Fruit fly (Drosophila melanogaster) whole organism, embryonic: ENCODE measurements around the gene 7B2.

Experiments
- BtbVII ChIP-seq: fragments of 200-800 bp; sonication (Bioruptor generic); optimal IDR thresholded peaks from 3 replicates; lab custom pipeline; 2017; ENCODE audit warnings: missing biosample characterization, mild to moderate bottlenecking, missing genetic modification characterization
- CG10959 ChIP-seq: fragments of 200-800 bp; sonication (Bioruptor generic); IDR thresholded peaks from 2 replicates; pipeline ENCODE4 v1.3.6; 2022; ENCODE audit warnings: missing biosample characterization, missing genetic modification characterization
- CG11695 ChIP-seq: fragments of 200-800 bp; sonication (Bioruptor generic); IDR thresholded peaks from 3 replicates; pipeline ENCODE4 v1.3.6; 2022; ENCODE audit warnings: missing biosample characterization, missing genetic modification characterization
- CG11723 ChIP-seq: fragments of 200-800 bp; sonication (Bioruptor generic); optimal IDR thresholded peaks from 2 replicates; lab custom pipeline; 2017; ENCODE audit warnings: missing biosample characterization, mild to moderate bottlenecking, missing genetic modification characterization
- CG12219 ChIP-seq: fragments of 200-800 bp; sonication (Bioruptor generic); optimal IDR thresholded peaks from 3 replicates; lab custom pipeline; 2018; ENCODE audit warnings: missing biosample characterization, mild to moderate bottlenecking, missing genetic modification characterization
- CG14050 ChIP-seq: fragments of 200-800 bp; sonication (Bioruptor generic); IDR thresholded peaks from 3 replicates; pipeline ENCODE4 v1.3.6; 2022; ENCODE audit warnings: missing biosample characterization, missing genetic modification characterization
- CG14860 ChIP-seq: fragments of 200-800 bp; sonication (Bioruptor generic); IDR thresholded peaks from 3 replicates; pipeline ENCODE4 v1.3.6; 2022; ENCODE audit warnings: missing biosample characterization, missing genetic modification characterization; ENCODE audit not compliant: partially characterized antibody
- CG17802 ChIP-seq: fragments of 200-800 bp; sonication (Bioruptor generic); optimal IDR thresholded peaks from 2 replicates; lab custom pipeline; 2018; ENCODE audit warnings: missing biosample characterization, mild to moderate bottlenecking, missing genetic modification characterization, moderate library complexity
- CG18262 ChIP-seq: fragments of 200-800 bp; optimal IDR thresholded peaks from 3 replicates; lab custom pipeline; 2019; ENCODE audit warnings: missing biosample characterization, mild to moderate bottlenecking, missing genetic modification characterization, moderate library complexity
- CG1832 ChIP-seq: fragments of 200-800 bp; sonication (Bioruptor generic); optimal IDR thresholded peaks from 2 replicates; lab custom pipeline; 2017; ENCODE audit warnings: missing biosample characterization, mild to moderate bottlenecking, missing genetic modification characterization, inconsistent platforms
- CG2712 ChIP-seq: fragments of 200-800 bp; optimal IDR thresholded peaks from 3 replicates; lab custom pipeline; 2019; ENCODE audit warnings: missing biosample characterization, mild to moderate bottlenecking, missing genetic modification characterization, moderate library complexity
- CG2875 ChIP-seq: fragments of 200-800 bp; sonication (Bioruptor generic); optimal IDR thresholded peaks from 2 replicates; lab custom pipeline; 2017; ENCODE audit warnings: missing biosample characterization, mild to moderate bottlenecking, missing genetic modification characterization, missing genetic modification reagents
- CG34422 ChIP-seq: fragments of 200-800 bp; sonication (Bioruptor generic); IDR thresholded peaks from 3 replicates; pipeline ENCODE4 v1.3.6; 2022; ENCODE audit warnings: missing biosample characterization, missing genetic modification characterization
- CG3726 ChIP-seq: fragments of 200-800 bp; sonication (Bioruptor generic); IDR thresholded peaks from 3 replicates; pipeline ENCODE4, ENCODE4 v1.3.6; 2022; ENCODE audit warnings: missing biosample characterization, missing genetic modification characterization
- CG6683 ChIP-seq: fragments of 200-800 bp; sonication (Bioruptor generic); optimal IDR thresholded peaks from 2 replicates; lab custom pipeline; 2017; ENCODE audit warnings: missing biosample characterization, mild to moderate bottlenecking, missing genetic modification characterization, missing genetic modification reagents
- CG7839 ChIP-seq: fragments of 200-800 bp; sonication (Bioruptor generic); optimal IDR thresholded peaks from 3 replicates; lab custom pipeline; 2018; ENCODE audit warnings: missing biosample characterization, mild to moderate bottlenecking, missing genetic modification characterization, moderate library complexity
- CG8388 ChIP-seq: fragments of 200-800 bp; sonication (Bioruptor generic); optimal IDR thresholded peaks from 2 replicates; lab custom pipeline; 2019; ENCODE audit warnings: missing biosample characterization, mild to moderate bottlenecking, missing genetic modification characterization, moderate library complexity
- CG9437 ChIP-seq: fragments of 200-800 bp; sonication (Bioruptor generic); optimal IDR thresholded peaks from 2 replicates; lab custom pipeline; 2018; ENCODE audit warnings: missing biosample characterization, mild to moderate bottlenecking, missing genetic modification characterization
- CHES-1-like ChIP-seq: fragments of 200-800 bp; sonication (Bioruptor generic); optimal IDR thresholded peaks from 2 replicates; lab custom pipeline; 2016; ENCODE audit warnings: missing biosample characterization, missing genetic modification characterization
- Dad ChIP-seq: fragments of 200-800 bp; sonication (Bioruptor generic); optimal IDR thresholded peaks from 3 replicates; lab custom pipeline; 2016; ENCODE audit warnings: missing biosample characterization, missing genetic modification characterization
- Dip2 ChIP-seq: fragments of 200-800 bp; sonication (Bioruptor generic); IDR thresholded peaks from 2 replicates; pipeline ENCODE4 v1.3.6; 2022; ENCODE audit warnings: missing biosample characterization, missing genetic modification characterization
- HLH3B ChIP-seq: fragments of 200-800 bp; sonication (Bioruptor generic); IDR thresholded peaks from 2 replicates; pipeline ENCODE4 v1.3.6; 2022; ENCODE audit warnings: missing biosample characterization, missing genetic modification characterization
- NC2β ChIP-seq: fragments of 200-800 bp; sonication (Bioruptor generic); optimal IDR thresholded peaks from 2 replicates; lab custom pipeline; 2016; ENCODE audit warnings: missing biosample characterization, missing genetic modification characterization
- NFAT ChIP-seq: fragments of 200-800 bp; sonication (Bioruptor generic); IDR thresholded peaks from 2 replicates; pipeline ENCODE4 v1.3.6; 2022; ENCODE audit warnings: missing biosample characterization, missing genetic modification characterization
- Nf-YA ChIP-seq: fragments of 200-800 bp; sonication (Bioruptor generic); IDR thresholded peaks from 2 replicates; pipeline ENCODE4 v1.3.6; 2022; ENCODE audit warnings: missing biosample characterization, missing genetic modification characterization
- Oli ChIP-seq: fragments of 200-800 bp; sonication (Bioruptor generic); optimal IDR thresholded peaks from 2 replicates; lab custom pipeline; 2018; ENCODE audit warnings: missing biosample characterization, mild to moderate bottlenecking, missing genetic modification characterization, moderate library complexity
- Sry-δ ChIP-seq: fragments of 200-800 bp; sonication (Bioruptor generic); optimal IDR thresholded peaks from 2 replicates; lab custom pipeline; 2016; ENCODE audit warnings: missing biosample characterization, missing genetic modification characterization
- YL-1 ChIP-seq: fragments of 200-800 bp; sonication (Bioruptor generic); optimal IDR thresholded peaks from 3 replicates; lab custom pipeline; 2017; ENCODE audit warnings: missing biosample characterization, mild to moderate bottlenecking, missing genetic modification characterization
- abd-A ChIP-seq: fragments of 200-800 bp; sonication (Bioruptor generic); optimal IDR thresholded peaks from 3 replicates; lab custom pipeline; 2019; ENCODE audit warnings: missing biosample characterization, mild to moderate bottlenecking, missing genetic modification characterization, moderate library complexity
- ato ChIP-seq: fragments of 200-800 bp; sonication (Bioruptor generic); IDR thresholded peaks from 2 replicates; pipeline ENCODE4 v1.3.6; 2022; ENCODE audit warnings: missing biosample characterization, missing genetic modification characterization; ENCODE audit not compliant: partially characterized antibody
- ci ChIP-seq: fragments of 200-800 bp; sonication (Bioruptor generic); IDR thresholded peaks from 3 replicates; pipeline ENCODE4 v1.3.6; 2022; ENCODE audit warnings: missing biosample characterization, missing genetic modification characterization
- cwo ChIP-seq: fragments of 200-800 bp; sonication (Bioruptor generic); optimal IDR thresholded peaks from 3 replicates; lab custom pipeline; 2017; ENCODE audit warnings: missing biosample characterization, missing genetic modification characterization, mild to moderate bottlenecking, moderate library complexity, missing genetic modification reagents
- dmrt99B ChIP-seq: fragments of 200-800 bp; sonication (Bioruptor generic); optimal IDR thresholded peaks from 2 replicates; lab custom pipeline; 2018; ENCODE audit warnings: missing biosample characterization, mild to moderate bottlenecking, missing genetic modification characterization, moderate library complexity
- ems ChIP-seq: fragments of 200-800 bp; sonication (Bioruptor generic); optimal IDR thresholded peaks from 3 replicates; lab custom pipeline; 2016; ENCODE audit warnings: missing biosample characterization, missing genetic modification characterization
- ftz-f1 ChIP-seq: fragments of 200-800 bp; sonication (Bioruptor generic); optimal IDR thresholded peaks from 2 replicates; lab custom pipeline; 2016; ENCODE audit warnings: missing biosample characterization, missing genetic modification characterization
- hth ChIP-seq: fragments of >200 bp; optimal IDR thresholded peaks from 2 replicates; lab custom pipeline; 2017; ENCODE audit warnings: inconsistent platforms
- ken ChIP-seq: fragments of 200-800 bp; sonication (Bioruptor generic); IDR thresholded peaks from 3 replicates; pipeline ENCODE4 v1.3.6; 2022; ENCODE audit warnings: missing biosample characterization, missing genetic modification characterization
- lola ChIP-seq, 3 experiments: fragments of >200 bp in 2 of 3; fragments of 200-800 bp in 1 of 3; sonication (Bioruptor generic) in 1 of 3; optimal IDR thresholded peaks; 2 replicates each; lab custom pipeline; 2017 to 2019; ENCODE audit warnings: missing biosample characterization in 3 of 3, missing genetic modification characterization in 3 of 3, mild to moderate bottlenecking in 1 of 3, moderate library complexity in 1 of 3
- luna ChIP-seq: fragments of 200-800 bp; sonication (Bioruptor generic); optimal IDR thresholded peaks from 2 replicates; lab custom pipeline; 2016; ENCODE audit warnings: missing biosample characterization, missing genetic modification characterization
- maf-S ChIP-seq: fragments of 200-800 bp; sonication (Bioruptor generic); optimal IDR thresholded peaks from 2 replicates; lab custom pipeline; 2016; ENCODE audit warnings: missing biosample characterization, missing genetic modification characterization
- odd ChIP-seq: fragments of 200-800 bp; sonication (Bioruptor generic); optimal IDR thresholded peaks from 2 replicates; lab custom pipeline; 2017; ENCODE audit warnings: missing biosample characterization, mild to moderate bottlenecking, missing genetic modification characterization
- pan ChIP-seq, 4 experiments: fragments of >200 bp in 3 of 4; fragments of 200-800 bp in 1 of 4; sonication (Bioruptor generic) in 1 of 4; optimal IDR thresholded peaks in 3 of 4; IDR thresholded peaks in 1 of 4; 2 replicates each; pipeline versions ENCODE4 v1.3.6 to Lab custom; 2017 to 2022; ENCODE audit warnings: missing biosample characterization in 2 of 4, missing genetic modification characterization in 2 of 4, mixed read lengths in 1 of 4
- scrt ChIP-seq: fragments of 200-800 bp; sonication (Bioruptor generic); optimal IDR thresholded peaks from 2 replicates; lab custom pipeline; 2018; ENCODE audit warnings: missing biosample characterization, mild to moderate bottlenecking, missing genetic modification characterization, moderate library complexity
- sima ChIP-seq: fragments of 200-800 bp; sonication (Bioruptor generic); optimal IDR thresholded peaks from 2 replicates; lab custom pipeline; 2016; ENCODE audit warnings: missing biosample characterization, missing genetic modification characterization
- slou ChIP-seq: fragments of 200-800 bp; sonication (Bioruptor generic); optimal IDR thresholded peaks from 3 replicates; lab custom pipeline; 2016; ENCODE audit warnings: missing biosample characterization, missing genetic modification characterization
- ssp ChIP-seq: fragments of 200-800 bp; sonication (Bioruptor generic); IDR thresholded peaks from 2 replicates; pipeline ENCODE4 v1.3.6; 2022; ENCODE audit warnings: missing biosample characterization, missing genetic modification characterization
- sug ChIP-seq: fragments of 200-800 bp; optimal IDR thresholded peaks from 2 replicates; lab custom pipeline; 2019; ENCODE audit warnings: missing biosample characterization, mild to moderate bottlenecking, missing genetic modification characterization, moderate library complexity
- toy ChIP-seq: fragments of 200-800 bp; sonication (Bioruptor generic); IDR thresholded peaks from 2 replicates; pipeline ENCODE4 v1.3.6; 2022; ENCODE audit warnings: missing biosample characterization, missing genetic modification characterization
- twi ChIP-seq: fragments of 200-800 bp; optimal IDR thresholded peaks from 2 replicates; lab custom pipeline; 2019; ENCODE audit warnings: missing biosample characterization, mild to moderate bottlenecking, missing genetic modification characterization, moderate library complexity
- usp ChIP-seq: fragments of >200 bp; optimal IDR thresholded peaks from 2 replicates; lab custom pipeline; 2017; ENCODE audit warnings: missing biosample characterization, missing genetic modification characterization

The 7B2 gene

DNA sequence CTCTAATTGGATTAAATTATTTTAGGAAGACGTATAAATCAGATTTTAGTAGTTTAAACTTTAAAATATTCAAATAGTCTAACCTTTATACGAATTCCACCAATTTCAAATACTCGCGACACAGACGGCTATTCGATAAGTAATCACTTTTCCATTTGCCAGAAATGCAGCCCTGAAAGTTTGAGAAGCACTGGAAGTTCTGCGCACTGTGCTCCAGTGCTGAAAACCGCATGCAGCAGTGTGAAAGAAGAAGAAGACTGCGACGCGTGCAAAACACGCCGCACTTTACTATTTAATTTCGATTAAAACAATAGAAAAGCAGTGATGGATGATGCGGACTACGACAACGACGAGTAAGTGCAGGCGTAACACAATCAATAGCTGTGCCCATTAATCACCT, 5.0 kb upstream of the 7B2 start, which contains the start of gene Polr2F (continued):
- TF ChIP-seq CG9437 (GFP tag; lab: Kevin White, UChicago) (peak; percentile 21), CG17802 (peak; percentile 59), cwo (GFP tag; lab: Kevin White, UChicago) (peak; percentile 62), CG6683 (peak; percentile 29), maf-S (GFP tag; lab: Kevin White, UChicago) (peak; percentile 91), ftz-f1 (GFP tag; lab: Kevin White, UChicago) (peak; percentile 86), CG3726 (GFP tag; lab: Robert Waterston, UW) (peak; percentile 17; the same call in 1 of the 3 replicates), NC2β (GFP tag; lab: Kevin White, UChicago) (peak; percentile 89), CG8388 (GFP tag; lab: Kevin White, UChicago) (peak; percentile 34), odd (GFP tag; lab: Kevin White, UChicago) (no peak), Oli (peak; percentile 29), CG7839 (tag; lab: Kevin White, UChicago) (peak; percentile 75), hth (lab: Kevin White, UChicago) (no peak), ssp (GFP tag; lab: Robert Waterston, UW) (peak; percentile 67), CG14050 (GFP tag; lab: Robert Waterston, UW) (0 out of 3 replicates have a peak, but pooled peaks have one; percentile 38), CG34422 (GFP tag; lab: Robert Waterston, UW) (peak; percentile 87), CG11723 (GFP tag; lab: Kevin White, UChicago) (peak; percentile 70), Nf-YA (GFP tag; lab: Robert Waterston, UW) (no peak), ci (GFP tag; lab: Robert Waterston, UW) (peak; percentile 89), CG12219 (no peak), ems (peak; percentile 90), slou (GFP tag; lab: Kevin White, UChicago) (peak; percentile 63), abd-A (tag; lab: Kevin White, UChicago) (no peak), dmrt99B (tag; lab: Kevin White, UChicago) (no peak), sima (GFP tag; lab: Kevin White, UChicago) (peak; percentile 63), Sry-δ (GFP tag; lab: Kevin White, UChicago) (peak; percentile 75), BtbVII (GFP tag; lab: Kevin White, UChicago) (peak; percentile 48), ken (GFP tag; lab: Robert Waterston, UW) (peak; percentile 87), Dad (GFP tag; lab: Kevin White, UChicago) (peak; percentile 93), CG14860 (no peak), CG1832 (GFP tag; lab: Kevin White, UChicago) (no peak), sug (peak; percentile 79), twi (tag; lab: Kevin White, UChicago) (peak; percentile 63), usp (GFP tag; lab: Kevin White, UChicago) (no peak), lola (GFP tag; optimal IDR thresholded peaks at IDR 0.05; lab: Kevin White, UChicago) (peak in 1 of 3 experiments; percentile 51), NFAT (GFP tag; lab: Robert Waterston, UW) (peak; percentile 93), CHES-1-like (GFP tag; lab: Kevin White, UChicago) (peak; percentile 96), pan (optimal IDR thresholded peaks at IDR 0.05; lab: Kevin White, UChicago) (no peak), pan (GFP tag; optimal IDR thresholded peaks at IDR 0.05 in 1 of 2, IDR thresholded peaks at IDR 0.05 in 1 of 2) (peak in 1 of 2 experiments; percentile 75), ato (GFP tag; lab: Robert Waterston, UW) (peak; percentile 12; the same call in 1 of the 2 replicates), CG11695 (peak; percentile 19; the same call in 1 of the 3 replicates), toy (GFP tag; lab: Robert Waterston, UW) (no peak), luna (GFP tag; lab: Kevin White, UChicago) (peak; percentile 84), YL-1 (peak; percentile 93), CG18262 (tag; lab: Kevin White, UChicago) (peak; percentile 54), HLH3B (GFP tag; lab: Robert Waterston, UW) (peak; percentile 68), CG10959 (peak; percentile 38; the same call in 1 of the 2 replicates), scrt (GFP tag; lab: Kevin White, UChicago) (peak; percentile 58), Dip2 (GFP tag; lab: Robert Waterston, UW) (no peak), CG2712 (peak; percentile 73), CG2875 (no peak)
